Worm (Caenorhabditis elegans) whole organism, L4/young adult: ENCODE data around the gene unc-105.

Source experiments
- W03F9.2 ChIP-seq: fragments of 150-350 bp; optimal IDR thresholded peaks from 2 replicates; lab custom pipeline; 2014; ENCODE audit warnings: missing biosample characterization, missing genetic modification characterization
- dao-5 ChIP-seq: sonication (generic microtip); optimal IDR thresholded peaks from 2 replicates; lab custom pipeline; 2016; ENCODE audit warnings: missing genotype, missing genetic modification characterization, moderate library complexity, missing compliant biosample characterization
- him-1 ChIP-seq: sonication (generic microtip); optimal IDR thresholded peaks from 2 replicates; lab custom pipeline; 2016; ENCODE audit warnings: missing genotype, missing genetic modification reagents, missing genetic modification characterization, missing compliant biosample characterization

The unc-105 gene

ce11 chrII:8160916-8161315 is 44.7 kb downstream of the unc-105 start:
- TF ChIP-seq W03F9.2, result no peak
- no peak for TF ChIP-seq him-1
- TF ChIP-seq dao-5 (tag; lab: Kevin White, UChicago), result no peak

ce11 chrII:8162120-8162648 is 45.9 kb downstream of the unc-105 start, which contains the start of the genes emb-27 and rrf-3:
emb-27 (minus strand) TSS chrII:8162170.
rrf-3 (plus strand) TSS chrII:8162465.
- TF ChIP-seq W03F9.2 (no peak), dao-5 (tag; lab: Kevin White, UChicago) (no peak), him-1 (no peak)

ce11 chrII:8169283-8169682 is 53.0 kb downstream of the unc-105 start, which contains the start of gene T05C12.15:
T05C12.15 (plus strand) TSS chrII:8169583.
- TF ChIP-seq him-1 (no peak), dao-5 (tag; lab: Kevin White, UChicago) (no peak), W03F9.2 (no peak)

ce11 chrII:8170374-8170773 is 54.1 kb downstream of the unc-105 start, which contains the start of gene T05C12.11:
T05C12.11 (minus strand) TSS chrII:8170474.
- TF ChIP-seq him-1 (no peak), dao-5 (tag; lab: Kevin White, UChicago) (no peak), W03F9.2 (no peak)
